Worm (Caenorhabditis elegans) whole organism, L1 larva: ENCODE data around the gene rabs-5.

ENCODE experiments used
- ama-1 ChIP-seq: fragments of 150-350 bp; optimal IDR thresholded peaks from 2 replicates; lab custom pipeline; 2014
- ces-1 ChIP-seq: fragments of 150-350 bp; optimal IDR thresholded peaks from 2 replicates; lab custom pipeline; 2014; ENCODE audit warnings: missing biosample characterization, missing genetic modification reagents, missing genetic modification characterization
- egl-27 ChIP-seq, 2 experiments: fragments of 150-350 bp in 1 of 2; sonication (generic microtip); optimal IDR thresholded peaks; 3 replicates each; lab custom pipeline; 2017 to 2018; ENCODE audit warnings: missing biosample characterization in 2 of 2, missing genetic modification characterization in 2 of 2, missing genetic modification reagents in 2 of 2
- fos-1 ChIP-seq: fragments of 150-350 bp; optimal IDR thresholded peaks from 2 replicates; lab custom pipeline; 2014; ENCODE audit warnings: missing biosample characterization, missing genetic modification characterization
- lin-15B ChIP-seq: fragments of 150-350 bp; sonication (generic microtip); optimal IDR thresholded peaks from 3 replicates; lab custom pipeline; 2014; ENCODE audit warnings: missing biosample characterization, missing genetic modification characterization
- nhr-237 ChIP-seq: fragments of 150-350 bp; optimal IDR thresholded peaks from 2 replicates; lab custom pipeline; 2014; ENCODE audit warnings: missing biosample characterization, missing genetic modification characterization
- nhr-47 ChIP-seq: sonication (generic microtip); optimal IDR thresholded peaks from 2 replicates; lab custom pipeline; 2016; ENCODE audit warnings: mild to moderate bottlenecking, missing genetic modification characterization, moderate library complexity, missing compliant biosample characterization
- unc-130 ChIP-seq: fragments of 150-350 bp; optimal IDR thresholded peaks from 2 replicates; lab custom pipeline; 2017; ENCODE audit warnings: missing biosample characterization, missing genetic modification characterization, inconsistent platforms
- unc-86 ChIP-seq: sonication (generic microtip); optimal IDR thresholded peaks from 2 replicates; lab custom pipeline; 2016; ENCODE audit warnings: missing genetic modification characterization, missing compliant biosample characterization
- zag-1 ChIP-seq: fragments of 150-350 bp; optimal IDR thresholded peaks from 2 replicates; lab custom pipeline; 2014; ENCODE audit warnings: missing biosample characterization, missing genetic modification characterization

DNA sequence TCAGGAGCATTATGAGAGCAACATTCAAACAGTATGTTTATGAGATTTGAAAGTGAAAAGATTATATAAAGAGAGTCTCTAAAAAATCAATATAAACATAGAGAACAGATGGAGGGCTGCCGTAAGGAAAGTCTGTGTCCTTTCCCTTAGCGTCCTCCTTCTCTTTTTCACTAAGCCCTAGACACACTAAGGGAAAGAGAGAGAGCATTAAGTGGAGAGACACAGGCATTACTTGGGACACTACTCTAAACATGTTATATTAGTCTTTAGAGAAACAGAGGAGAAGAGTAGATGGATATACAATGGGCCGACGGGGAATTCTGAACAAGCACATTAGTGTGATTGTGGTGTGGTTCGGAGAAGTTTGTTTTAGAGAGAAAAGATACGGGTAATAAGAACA lies 11.0 kb downstream of the rabs-5 start:
- TF ChIP-seq fos-1: no peak
- no peak for TF ChIP-seq egl-27 (tag; optimal IDR thresholded peaks at IDR 0.05; lab: Kevin White, UChicago)
- TF ChIP-seq zag-1 (tag; lab: Kevin White, UChicago): no peak
- no peak for TF ChIP-seq lin-15B (tag; lab: Kevin White, UChicago)
- TF ChIP-seq ces-1: no peak
- TF ChIP-seq ama-1 (lab: Kevin White, UChicago): no peak
- no peak for TF ChIP-seq nhr-47 (tag; lab: Kevin White, UChicago)
- no peak for TF ChIP-seq unc-130 (tag; lab: Kevin White, UChicago)
- no peak for TF ChIP-seq unc-86 (tag; lab: Kevin White, UChicago)
- no peak for TF ChIP-seq nhr-237 (tag; lab: Kevin White, UChicago)
